Worm (Caenorhabditis elegans) whole organism, early embryonic: ENCODE data around the gene zzz-1.

Source experiments
- B0310.2 ChIP-seq: sonication (generic microtip); optimal IDR thresholded peaks from 2 replicates; lab custom pipeline; 2016; ENCODE audit warnings: mild to moderate bottlenecking, missing genetic modification characterization, missing compliant biosample characterization
- F13C5.2 ChIP-seq: sonication (generic microtip); optimal IDR thresholded peaks from 2 replicates; lab custom pipeline; 2017; ENCODE audit warnings: mild to moderate bottlenecking, missing genetic modification characterization, inconsistent platforms, missing compliant biosample characterization
- aly-1 ChIP-seq: sonication (generic microtip); optimal IDR thresholded peaks from 2 replicates; lab custom pipeline; 2016; ENCODE audit warnings: missing genetic modification characterization, missing compliant biosample characterization
- ama-1 ChIP-seq: fragments of 150-350 bp; optimal IDR thresholded peaks from 2 replicates; lab custom pipeline; 2014
- ceh-13 ChIP-seq: fragments of 200-800 bp; sonication (Bioruptor generic); optimal IDR thresholded peaks from 2 replicates; lab custom pipeline; 2018; ENCODE audit warnings: mild to moderate bottlenecking, missing genetic modification characterization, missing compliant biosample characterization
- ceh-36 ChIP-seq: sonication (generic microtip); optimal IDR thresholded peaks from 2 replicates; lab custom pipeline; 2016; ENCODE audit warnings: missing genetic modification characterization, inconsistent platforms, missing compliant biosample characterization
- ets-7 ChIP-seq: sonication (generic microtip); optimal IDR thresholded peaks from 2 replicates; lab custom pipeline; 2016; ENCODE audit warnings: missing genotype, missing genetic modification characterization, missing compliant biosample characterization
- flt-1 ChIP-seq: fragments of 200-800 bp; sonication (Bioruptor generic); IDR thresholded peaks from 2 replicates; pipeline ENCODE4 v1.3.6; 2022; ENCODE audit warnings: missing genetic modification characterization, missing compliant biosample characterization
- hmbx-1 ChIP-seq: sonication (generic microtip); optimal IDR thresholded peaks from 2 replicates; lab custom pipeline; 2016; ENCODE audit warnings: mild to moderate bottlenecking, missing genetic modification characterization, missing compliant biosample characterization
- hmg-4 ChIP-seq: fragments of 200-800 bp; sonication (Bioruptor generic); optimal IDR thresholded peaks from 2 replicates; lab custom pipeline; 2018; ENCODE audit warnings: mild to moderate bottlenecking, missing genetic modification characterization, missing compliant biosample characterization
- hnd-1 ChIP-seq: sonication (generic microtip); optimal IDR thresholded peaks from 2 replicates; lab custom pipeline; 2016; ENCODE audit warnings: missing genetic modification characterization, missing compliant biosample characterization
- pes-1 ChIP-seq: fragments of 200-800 bp; sonication (Bioruptor generic); IDR thresholded peaks from 2 replicates; pipeline ENCODE4 v1.3.6; 2022; ENCODE audit warnings: missing genetic modification reagents, missing genetic modification characterization, missing compliant biosample characterization
- scrt-1 ChIP-seq: fragments of 200-800 bp; sonication (Bioruptor generic); IDR thresholded peaks from 2 replicates; pipeline ENCODE4 v1.3.6; 2022; ENCODE audit warnings: missing genetic modification characterization, missing compliant biosample characterization
- sea-1 ChIP-seq: fragments of 200-800 bp; sonication (Bioruptor generic); conservative IDR thresholded peaks from 2 replicates; pipeline ENCODE4 v1.3.6; 2022; ENCODE audit warnings: missing genetic modification characterization, missing compliant biosample characterization
- tbx-11 ChIP-seq: fragments of 200-800 bp; sonication (Bioruptor generic); IDR thresholded peaks from 2 replicates; pipeline ENCODE4 v1.3.6; 2022; ENCODE audit warnings: missing genetic modification characterization, missing compliant biosample characterization
- tbx-37 ChIP-seq: fragments of 200-800 bp; sonication (Bioruptor generic); conservative IDR thresholded peaks from 2 replicates; pipeline ENCODE4 v1.3.6; 2022; ENCODE audit warnings: missing genetic modification reagents, missing genetic modification characterization, missing compliant biosample characterization
- tra-4 ChIP-seq: sonication (generic microtip); optimal IDR thresholded peaks from 2 replicates; lab custom pipeline; 2017; ENCODE audit warnings: missing genetic modification characterization, missing compliant biosample characterization

Gene zzz-1

ce11 chrV:10925658-10926057 lies 16.7 kb upstream of the zzz-1 start:
- TF ChIP-seq tra-4 (no peak), tbx-11 (GFP tag; lab: Robert Waterston, UW) (no peak), F13C5.2 (no peak), hmbx-1 (tag; lab: Kevin White, UChicago) (no peak), ama-1 (lab: Kevin White, UChicago) (no peak), hnd-1 (no peak), flt-1 (GFP tag; lab: Robert Waterston, UW) (no peak), pes-1 (GFP tag; lab: Robert Waterston, UW) (no peak), scrt-1 (GFP tag; lab: Robert Waterston, UW) (no peak), ets-7 (tag; lab: Kevin White, UChicago) (no peak), ceh-36 (tag; lab: Kevin White, UChicago) (no peak)

ce11 chrV:10924731-10925130 lies 15.8 kb upstream of the zzz-1 start, which contains the start of gene F58B4.6:
TSS of gene F58B4.6 (plus strand) at chrV:10925031.
- TF ChIP-seq aly-1 (tag; lab: Kevin White, UChicago), result no peak
- no peak for TF ChIP-seq pes-1 (GFP tag; lab: Robert Waterston, UW)
- no peak for TF ChIP-seq tra-4
- no peak for TF ChIP-seq ceh-36 (tag; lab: Kevin White, UChicago)
- TF ChIP-seq ama-1 (lab: Kevin White, UChicago), result no peak
- no peak for TF ChIP-seq hmg-4 (GFP tag; lab: Kevin White, UChicago)
- TF ChIP-seq hmbx-1 (tag; lab: Kevin White, UChicago), result no peak
- TF ChIP-seq B0310.2, result no peak
- TF ChIP-seq scrt-1 (GFP tag; lab: Robert Waterston, UW), result no peak
- no peak for TF ChIP-seq ets-7 (tag; lab: Kevin White, UChicago)
- no peak for TF ChIP-seq tbx-37 (GFP tag; lab: Robert Waterston, UW)
- no peak for TF ChIP-seq hnd-1
- TF ChIP-seq F13C5.2, result no peak
- no peak for TF ChIP-seq flt-1 (GFP tag; lab: Robert Waterston, UW)
- TF ChIP-seq tbx-11 (GFP tag; lab: Robert Waterston, UW), result no peak
- TF ChIP-seq sea-1, result no peak
- TF ChIP-seq ceh-13 (GFP tag; lab: Kevin White, UChicago), result no peak

ce11 chrV:10923229-10923628 lies 14.3 kb upstream of the zzz-1 start, which contains the start of gene F58B4.7:
TSS of gene F58B4.7 (minus strand) at chrV:10923329.
- TF ChIP-seq tbx-37 (GFP tag; lab: Robert Waterston, UW), result no peak
- no peak for TF ChIP-seq tra-4
- no peak for TF ChIP-seq hmbx-1 (tag; lab: Kevin White, UChicago)
- no peak for TF ChIP-seq ceh-36 (tag; lab: Kevin White, UChicago)
- TF ChIP-seq flt-1 (GFP tag; lab: Robert Waterston, UW), result no peak
- TF ChIP-seq pes-1 (GFP tag; lab: Robert Waterston, UW), result no peak
- no peak for TF ChIP-seq tbx-11 (GFP tag; lab: Robert Waterston, UW)
- no peak for TF ChIP-seq ets-7 (tag; lab: Kevin White, UChicago)
- no peak for TF ChIP-seq scrt-1 (GFP tag; lab: Robert Waterston, UW)
- no peak for TF ChIP-seq hnd-1
- no peak for TF ChIP-seq sea-1
- TF ChIP-seq B0310.2, result no peak
- TF ChIP-seq F13C5.2, result no peak
- TF ChIP-seq aly-1 (tag; lab: Kevin White, UChicago), result no peak
- no peak for TF ChIP-seq hmg-4 (GFP tag; lab: Kevin White, UChicago)
- no peak for TF ChIP-seq ama-1 (lab: Kevin White, UChicago)
- TF ChIP-seq ceh-13 (GFP tag; lab: Kevin White, UChicago), result no peak

ce11 chrV:10921747-10922146 lies 12.8 kb upstream of the zzz-1 start, which contains the start of gene nas-31:
TSS of gene nas-31 (minus strand) at chrV:10921847.
- TF ChIP-seq ceh-13 (GFP tag; lab: Kevin White, UChicago), result no peak
- no peak for TF ChIP-seq scrt-1 (GFP tag; lab: Robert Waterston, UW)
- no peak for TF ChIP-seq tra-4

- TF ChIP-seq ceh-36 (tag; lab: Kevin White, UChicago) (no peak), flt-1 (GFP tag; lab: Robert Waterston, UW) (no peak), tbx-37 (GFP tag; lab: Robert Waterston, UW) (no peak), sea-1 (no peak), pes-1 (GFP tag; lab: Robert Waterston, UW) (no peak), hmbx-1 (tag; lab: Kevin White, UChicago) (no peak), tra-4 (no peak), hmg-4 (GFP tag; lab: Kevin White, UChicago) (no peak), F13C5.2 (no peak), scrt-1 (GFP tag; lab: Robert Waterston, UW) (no peak), ceh-13 (GFP tag; lab: Kevin White, UChicago) (no peak)
These were observed 9.4 kb upstream of the zzz-1 start, which contains the start of gene F58B4.2 for ce11 chrV:10918373-10918772. TSS of gene F58B4.2 (minus strand) at chrV:10918473.

- no peak for TF ChIP-seq hmbx-1 (tag; lab: Kevin White, UChicago)
- TF ChIP-seq scrt-1 (GFP tag; lab: Robert Waterston, UW), result no peak
- no peak for TF ChIP-seq sea-1
- no peak for TF ChIP-seq ceh-36 (tag; lab: Kevin White, UChicago)
- no peak for TF ChIP-seq hnd-1
- no peak for TF ChIP-seq pes-1 (GFP tag; lab: Robert Waterston, UW)
- TF ChIP-seq aly-1 (tag; lab: Kevin White, UChicago), result no peak
- TF ChIP-seq tbx-11 (GFP tag; lab: Robert Waterston, UW), result no peak
- no peak for TF ChIP-seq tbx-37 (GFP tag; lab: Robert Waterston, UW)
- TF ChIP-seq B0310.2, result no peak
- no peak for TF ChIP-seq F13C5.2
- TF ChIP-seq ceh-13 (GFP tag; lab: Kevin White, UChicago), result no peak
- no peak for TF ChIP-seq hmg-4 (GFP tag; lab: Kevin White, UChicago)
- no peak for TF ChIP-seq ama-1 (lab: Kevin White, UChicago)
- no peak for TF ChIP-seq ets-7 (tag; lab: Kevin White, UChicago)
- TF ChIP-seq tra-4, result no peak
- TF ChIP-seq flt-1 (GFP tag; lab: Robert Waterston, UW), result no peak
These were observed 7.0 kb upstream of the zzz-1 start for ce11 chrV:10915922-10916321.

- TF ChIP-seq tbx-37 (GFP tag; lab: Robert Waterston, UW) (no peak), flt-1 (GFP tag; lab: Robert Waterston, UW) (no peak), ceh-36 (tag; lab: Kevin White, UChicago) (no peak), B0310.2 (no peak), hmg-4 (GFP tag; lab: Kevin White, UChicago) (no peak), tbx-11 (GFP tag; lab: Robert Waterston, UW) (no peak), ceh-13 (GFP tag; lab: Kevin White, UChicago) (no peak), F13C5.2 (no peak), ets-7 (tag; lab: Kevin White, UChicago) (no peak), sea-1 (no peak), ama-1 (lab: Kevin White, UChicago) (no peak), hmbx-1 (tag; lab: Kevin White, UChicago) (no peak), pes-1 (GFP tag; lab: Robert Waterston, UW) (no peak), scrt-1 (GFP tag; lab: Robert Waterston, UW) (no peak), aly-1 (tag; lab: Kevin White, UChicago) (no peak), tra-4 (no peak)
These were observed 988 bp upstream of the zzz-1 start for ce11 chrV:10909959-10910358.
